Fruit fly (Drosophila melanogaster): ENCODE data around the gene alph.

alph gene

dm6 chr3R:29591481-29592138, at the start of gene alph (continued):
- no peak for TF ChIP-seq croc (GFP tag; conservative IDR thresholded peaks at IDR 0.05)
- no peak for TF ChIP-seq CG12219 (GFP tag; optimal IDR thresholded peaks at IDR 0.05)
- TF ChIP-seq CG7963 (GFP tag; IDR thresholded peaks at IDR 0.05; ENCODE audit: partially characterized antibody) = peak; percentile 96
- peak; percentile 92 for TF ChIP-seq CG2129 (GFP tag; IDR thresholded peaks at IDR 0.05; ENCODE audit: partially characterized antibody)
- TF ChIP-seq sens-2 (GFP tag; IDR thresholded peaks at IDR 0.05) = no peak
- peak; percentile 17 for TF ChIP-seq CG9876 (GFP tag; optimal IDR thresholded peaks at IDR 0.05)
- peak; percentile 61 for TF ChIP-seq vvl (GFP tag; IDR thresholded peaks at IDR 0.05)
- no peak for TF ChIP-seq gsb-n (tag; optimal IDR thresholded peaks at IDR 0.05)
- no peak for TF ChIP-seq CG4404 (GFP tag; IDR thresholded peaks at IDR 0.05)
- peak; percentile 99 for TF ChIP-seq BEAF-32 (GFP tag; optimal IDR thresholded peaks at IDR 0.05)
- peak; percentile 33 for TF ChIP-seq yki (optimal IDR thresholded peaks at IDR 0.05)
- TF ChIP-seq sug (tag; optimal IDR thresholded peaks at IDR 0.05) = peak; percentile 19
- TF ChIP-seq Kr (GFP tag; optimal IDR thresholded peaks at IDR 0.05) = no peak
- TF ChIP-seq al (GFP tag; IDR thresholded peaks at IDR 0.05) = no peak
- TF ChIP-seq CG7786 (GFP tag; optimal IDR thresholded peaks at IDR 0.05) = peak; percentile 36
- no peak for TF ChIP-seq CG17802 (tag; optimal IDR thresholded peaks at IDR 0.05)
- peak; percentile 97 for TF ChIP-seq chinmo (GFP tag; IDR thresholded peaks at IDR 0.05; ENCODE audit: partially characterized antibody)
- TF ChIP-seq shn (GFP tag; optimal IDR thresholded peaks at IDR 0.05) = peak; percentile 53
- no peak for TF ChIP-seq trem (tag; optimal IDR thresholded peaks at IDR 0.05)
- TF ChIP-seq Dref (GFP tag; IDR thresholded peaks at IDR 0.05) = peak; percentile 99
- peak; percentile 27 for TF ChIP-seq bcd (GFP tag; optimal IDR thresholded peaks at IDR 0.05)
- peak; percentile 53; the same call in 1 of the 3 replicates for TF ChIP-seq CG11560 (tag; IDR thresholded peaks at IDR 0.05)
- TF ChIP-seq CG1602 (GFP tag; optimal IDR thresholded peaks at IDR 0.05) = peak; percentile 8
- peak; percentile 26; the same call in 1 of the 3 replicates for TF ChIP-seq zfh1 (GFP tag; IDR thresholded peaks at IDR 0.05)
- no peak for TF ChIP-seq CG6689 (GFP tag; IDR thresholded peaks at IDR 0.05)
- TF ChIP-seq her (GFP tag; optimal IDR thresholded peaks at IDR 0.05) = no peak
- TF ChIP-seq da (GFP tag; optimal IDR thresholded peaks at IDR 0.05) = no peak
- TF ChIP-seq peb (GFP tag; IDR thresholded peaks at IDR 0.05) = no peak
- TF ChIP-seq CG12299 (tag; optimal IDR thresholded peaks at IDR 0.05) = no peak
- TF ChIP-seq Ravus (GFP tag; IDR thresholded peaks at IDR 0.05) = no peak
- TF ChIP-seq CG11695 (GFP tag; IDR thresholded peaks at IDR 0.05) = no peak
- no peak for TF ChIP-seq Nf-YA (GFP tag; IDR thresholded peaks at IDR 0.05)
- peak; percentile 25 for TF ChIP-seq CG8924 (tag; optimal IDR thresholded peaks at IDR 0.05)
- TF ChIP-seq CG15073 (GFP tag; optimal IDR thresholded peaks at IDR 0.05) = no peak
- TF ChIP-seq CG17361 (GFP tag; IDR thresholded peaks at IDR 0.05) = no peak; the same call in 2 of the 3 replicates
- TF ChIP-seq E2f2 (GFP tag; IDR thresholded peaks at IDR 0.05) = 0 out of 2 replicates have a peak, but pooled peaks have one; percentile 25
- peak; percentile 37 for TF ChIP-seq MBD-R2 (GFP tag; IDR thresholded peaks at IDR 0.05)
- TF ChIP-seq CG10654 (GFP tag; optimal IDR thresholded peaks at IDR 0.05) = no peak
- TF ChIP-seq hbn (GFP tag; IDR thresholded peaks at IDR 0.05; ENCODE audit: partially characterized antibody) = peak; percentile 95
- no peak for TF ChIP-seq CG14667 (GFP tag; IDR thresholded peaks at IDR 0.05)
- peak in 1 of 2 experiments; percentile 46 for TF ChIP-seq chif (GFP tag; optimal IDR thresholded peaks at IDR 0.05)
- TF ChIP-seq Atf3 (GFP tag; optimal IDR thresholded peaks at IDR 0.05) = peak; percentile 37
- peak; percentile 16 for TF ChIP-seq jumu (GFP tag; optimal IDR thresholded peaks at IDR 0.05)
- no peak for TF ChIP-seq Mes4 (GFP tag; optimal IDR thresholded peaks at IDR 0.05)
- TF ChIP-seq CG8290 (GFP tag; optimal IDR thresholded peaks at IDR 0.05) = peak; percentile 51
- TF ChIP-seq CG8290 (tag; optimal IDR thresholded peaks at IDR 0.05) = peak in 1 of 2 experiments; percentile 72
- TF ChIP-seq CG3847 (GFP tag; IDR thresholded peaks at IDR 0.05) = peak; percentile 61
- TF ChIP-seq CG10431 (GFP tag; optimal IDR thresholded peaks at IDR 0.05) = no peak
- peak; percentile 98 for TF ChIP-seq CG13287 (GFP tag; IDR thresholded peaks at IDR 0.05; ENCODE audit: partially characterized antibody)
- 0 out of 2 replicates have a peak, but pooled peaks have one; percentile 15 for TF ChIP-seq CG17328 (GFP tag; IDR thresholded peaks at IDR 0.05)
- TF ChIP-seq Sox102F (GFP tag; optimal IDR thresholded peaks at IDR 0.05) = no peak

Data from whole organism, embryonic.